Fruit fly (Drosophila melanogaster) whole organism, embryonic: ENCODE results near the gene sra.

Experiments used
- Blimp-1 ChIP-seq: fragments of 200-800 bp; sonication (Bioruptor generic); optimal IDR thresholded peaks from 3 replicates; lab custom pipeline; 2018; ENCODE audit warnings: missing biosample characterization, missing genetic modification characterization, mild to moderate bottlenecking, moderate library complexity, missing genetic modification reagents
- CG11696 ChIP-seq: fragments of 200-800 bp; sonication (Bioruptor generic); IDR thresholded peaks from 2 replicates; pipeline ENCODE4 v1.3.6; 2022; ENCODE audit warnings: missing biosample characterization, missing genetic modification characterization
- CG13894 ChIP-seq: fragments of 200-800 bp; sonication (Bioruptor generic); optimal IDR thresholded peaks from 3 replicates; lab custom pipeline; 2018; ENCODE audit warnings: missing biosample characterization, mild to moderate bottlenecking, missing genetic modification characterization, moderate library complexity
- CG14014 ChIP-seq: fragments of 200-800 bp; sonication (Bioruptor generic); IDR thresholded peaks from 2 replicates; pipeline ENCODE4 v1.3.6; 2022; ENCODE audit warnings: missing biosample characterization, missing genetic modification characterization
- Jarid2 ChIP-seq: fragments of 200-800 bp; sonication (Bioruptor generic); optimal IDR thresholded peaks from 3 replicates; lab custom pipeline; 2017; ENCODE audit warnings: mild to moderate bottlenecking, missing biosample characterization, missing genetic modification reagents, missing genetic modification characterization

DNA sequence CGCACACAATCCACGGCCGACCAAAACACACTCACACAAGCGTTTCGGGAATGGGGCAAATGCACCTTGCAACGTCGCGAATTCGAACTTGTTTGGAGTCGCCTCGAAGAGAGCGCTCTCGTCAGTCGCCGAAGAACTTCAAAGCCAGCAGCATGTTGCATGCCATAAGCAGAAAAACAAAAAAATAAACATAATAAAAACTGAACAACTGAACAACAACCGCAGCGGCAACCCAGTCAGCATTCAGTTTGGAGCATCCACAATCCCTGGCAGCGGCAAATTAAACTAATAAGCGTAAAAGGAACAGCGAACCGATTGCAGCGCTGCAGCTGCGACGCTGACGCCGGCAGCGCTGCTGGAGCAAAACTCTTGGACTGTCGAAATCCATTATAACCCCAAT, 45.8 kb downstream of the sra start:
- TF ChIP-seq CG13894 (tag; lab: Kevin White, UChicago) (no peak), CG14014 (no peak), Jarid2 (no peak), Blimp-1 (GFP tag; lab: Kevin White, UChicago) (no peak), CG11696 (no peak)
